Fruit fly (Drosophila melanogaster): ENCODE data around the gene CG13786.

CG13786 gene

dm6 chr2L:7252882-7253281 is at the start of gene CG13786:
TSS of gene CG13786 (minus strand) at chr2L:7252982.
- TF ChIP-seq CG17801 (GFP tag; optimal IDR thresholded peaks at IDR 0.05; ENCODE audit: partially characterized antibody), result no peak

DNA sequence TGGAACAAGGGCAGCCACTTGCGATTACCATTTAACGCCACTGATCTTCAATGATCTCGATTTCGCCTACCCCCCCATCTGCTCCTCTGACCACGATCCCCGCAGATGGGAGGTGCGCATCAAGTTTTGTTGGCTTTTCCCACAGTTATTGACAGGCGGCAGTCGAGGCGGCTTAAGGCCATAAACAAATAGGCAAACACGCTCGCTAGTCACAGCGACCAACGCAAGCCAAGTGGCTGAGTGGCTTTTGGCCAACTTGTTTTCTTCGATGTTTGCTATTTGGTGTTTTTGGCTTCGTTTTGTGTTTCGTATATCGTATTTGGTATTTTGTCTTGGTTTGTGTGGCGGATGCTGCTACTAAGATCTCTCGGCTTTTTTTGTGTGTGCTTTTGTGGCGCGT is 48.7 kb upstream of the CG13786 start:
- TF ChIP-seq CG17801 (GFP tag; optimal IDR thresholded peaks at IDR 0.05; ENCODE audit: partially characterized antibody), result no peak

dm6 chr2L:7300004-7300403 is 47.2 kb upstream of the CG13786 start:
- no peak for TF ChIP-seq CG17801 (GFP tag; optimal IDR thresholded peaks at IDR 0.05; ENCODE audit: partially characterized antibody)

DNA sequence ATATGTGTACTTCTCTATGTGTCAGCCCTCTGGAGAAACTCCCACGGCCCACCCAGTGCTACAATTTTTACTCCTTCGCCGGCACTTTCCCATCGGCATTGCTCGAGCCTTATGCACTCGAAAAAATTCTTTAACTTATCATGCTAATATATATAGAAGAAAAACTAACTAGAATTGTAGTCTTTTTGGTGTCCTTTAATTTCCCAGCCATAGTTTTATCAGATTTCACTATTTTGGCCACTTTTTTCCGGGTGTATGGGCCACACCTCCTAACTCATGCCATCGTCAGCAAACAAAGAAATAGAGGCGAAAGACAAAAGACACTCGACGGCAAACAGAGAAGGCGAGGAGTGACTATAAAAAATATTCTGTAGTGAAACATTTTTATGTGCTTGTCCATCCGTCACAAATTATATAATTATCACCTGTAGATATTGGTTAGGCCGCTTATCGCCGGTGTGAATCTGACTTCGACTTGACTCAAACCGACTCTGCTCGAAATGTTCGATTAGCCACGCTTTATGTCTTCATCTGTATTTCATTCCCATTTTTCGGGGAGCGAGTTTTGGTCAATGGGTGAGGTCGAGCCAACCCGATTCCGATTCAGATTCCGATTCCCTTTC is 46.1 kb upstream of the CG13786 start:
- TF ChIP-seq CG17801 (GFP tag; optimal IDR thresholded peaks at IDR 0.05; ENCODE audit: partially characterized antibody), result no peak

dm6 chr2L:7295924-7296323 is 43.1 kb upstream of the CG13786 start:
- no peak for TF ChIP-seq CG17801 (GFP tag; optimal IDR thresholded peaks at IDR 0.05; ENCODE audit: partially characterized antibody)

- no peak for TF ChIP-seq CG17801 (GFP tag; optimal IDR thresholded peaks at IDR 0.05; ENCODE audit: partially characterized antibody)
Observed at dm6 chr2L:7294964-7295363, 42.2 kb upstream of the CG13786 start.

- no peak for TF ChIP-seq CG17801 (GFP tag; optimal IDR thresholded peaks at IDR 0.05; ENCODE audit: partially characterized antibody)
Observed at dm6 chr2L:7293475-7294332, 40.9 kb upstream of the CG13786 start.

DNA sequence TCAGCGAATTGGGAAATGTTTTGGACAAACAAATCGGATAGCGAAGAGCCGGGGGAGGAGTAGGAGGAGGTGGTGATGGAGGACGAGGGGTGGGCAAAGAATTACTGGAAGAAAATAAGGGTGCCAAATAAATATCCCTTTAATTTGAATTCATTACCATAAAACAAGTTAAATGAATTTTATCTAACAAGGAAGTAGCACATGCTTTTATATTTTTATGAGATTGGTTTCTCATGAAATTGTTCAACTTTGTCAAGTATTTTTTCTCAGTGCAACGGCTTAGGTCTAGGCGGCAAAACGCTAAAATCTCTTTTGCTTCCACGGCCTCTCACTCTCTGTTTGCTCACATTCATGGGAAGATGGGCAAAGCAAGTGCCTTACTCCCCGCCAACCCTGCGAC is 39.2 kb upstream of the CG13786 start:
- TF ChIP-seq CG17801 (GFP tag; optimal IDR thresholded peaks at IDR 0.05; ENCODE audit: partially characterized antibody), result no peak

DNA sequence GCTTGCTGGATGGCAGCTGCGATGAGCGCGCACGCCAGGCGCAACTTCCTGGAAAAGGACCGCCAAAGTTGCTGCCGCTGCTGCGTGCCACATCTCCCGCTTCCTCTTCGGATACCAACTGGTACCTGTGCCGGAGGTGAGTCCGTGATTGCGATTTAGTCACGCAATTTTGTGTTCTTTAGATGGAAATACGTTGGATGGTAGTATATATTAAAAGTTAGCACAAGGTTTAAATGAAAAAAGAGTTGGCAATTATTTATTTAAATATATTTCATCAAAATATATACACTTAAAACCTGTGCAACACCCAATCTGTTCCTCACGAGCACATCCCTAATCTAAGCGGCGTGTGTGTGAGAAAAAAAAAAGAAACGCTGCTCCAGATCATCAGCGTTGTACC is 37.8 kb upstream of the CG13786 start:
- TF ChIP-seq CG17801 (GFP tag; optimal IDR thresholded peaks at IDR 0.05; ENCODE audit: partially characterized antibody), result no peak

DNA sequence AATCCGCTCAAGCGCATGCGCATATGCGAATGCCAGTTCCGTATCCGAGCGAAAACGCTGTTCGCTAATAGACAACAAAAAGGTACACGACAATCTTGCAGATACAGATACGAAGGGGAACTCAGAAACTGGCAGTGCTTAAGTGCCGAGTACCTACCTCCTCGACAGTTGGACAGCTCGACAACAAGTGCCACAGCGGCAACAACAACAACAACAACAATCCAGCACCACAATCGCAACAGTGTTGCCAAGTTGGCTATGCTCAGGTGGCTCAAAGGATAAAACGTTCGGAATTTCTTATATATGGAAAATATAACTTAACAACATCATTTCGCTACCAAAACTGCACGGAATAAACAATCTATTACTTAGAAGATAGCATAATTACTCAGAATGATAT is 37.1 kb upstream of the CG13786 start:
- TF ChIP-seq CG17801 (GFP tag; optimal IDR thresholded peaks at IDR 0.05; ENCODE audit: partially characterized antibody), result no peak

- TF ChIP-seq CG17801 (GFP tag; optimal IDR thresholded peaks at IDR 0.05; ENCODE audit: partially characterized antibody), result no peak
Observed at dm6 chr2L:7285862-7286261, 33.1 kb upstream of the CG13786 start.

dm6 chr2L:7284791-7285190 is 32.0 kb upstream of the CG13786 start:
- no peak for TF ChIP-seq CG17801 (GFP tag; optimal IDR thresholded peaks at IDR 0.05; ENCODE audit: partially characterized antibody)

dm6 chr2L:7284121-7284520 is 31.3 kb upstream of the CG13786 start:
- no peak for TF ChIP-seq CG17801 (GFP tag; optimal IDR thresholded peaks at IDR 0.05; ENCODE audit: partially characterized antibody)

DNA sequence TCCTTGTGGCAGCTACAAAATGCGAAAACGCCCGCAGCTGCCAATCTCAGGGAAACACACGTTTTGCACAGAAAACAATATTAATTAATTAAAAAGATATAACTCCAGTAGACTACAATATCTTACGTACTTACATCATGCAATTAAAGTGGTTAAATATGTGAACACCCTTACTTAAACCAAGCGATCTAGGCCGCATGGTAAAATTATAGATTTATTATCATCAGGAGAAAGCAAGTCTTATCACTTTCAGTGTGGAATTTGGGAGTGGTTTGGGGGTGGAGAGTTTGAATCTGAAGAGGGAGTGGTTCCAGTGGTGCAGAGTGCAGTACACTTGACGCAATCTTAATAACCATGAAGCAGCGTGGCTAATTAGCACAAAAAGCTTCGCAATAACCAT is 29.3 kb upstream of the CG13786 start:
- no peak for TF ChIP-seq CG17801 (GFP tag; optimal IDR thresholded peaks at IDR 0.05; ENCODE audit: partially characterized antibody)

- TF ChIP-seq CG17801 (GFP tag; optimal IDR thresholded peaks at IDR 0.05; ENCODE audit: partially characterized antibody), result no peak
Observed at dm6 chr2L:7281430-7281829, 28.6 kb upstream of the CG13786 start.

DNA sequence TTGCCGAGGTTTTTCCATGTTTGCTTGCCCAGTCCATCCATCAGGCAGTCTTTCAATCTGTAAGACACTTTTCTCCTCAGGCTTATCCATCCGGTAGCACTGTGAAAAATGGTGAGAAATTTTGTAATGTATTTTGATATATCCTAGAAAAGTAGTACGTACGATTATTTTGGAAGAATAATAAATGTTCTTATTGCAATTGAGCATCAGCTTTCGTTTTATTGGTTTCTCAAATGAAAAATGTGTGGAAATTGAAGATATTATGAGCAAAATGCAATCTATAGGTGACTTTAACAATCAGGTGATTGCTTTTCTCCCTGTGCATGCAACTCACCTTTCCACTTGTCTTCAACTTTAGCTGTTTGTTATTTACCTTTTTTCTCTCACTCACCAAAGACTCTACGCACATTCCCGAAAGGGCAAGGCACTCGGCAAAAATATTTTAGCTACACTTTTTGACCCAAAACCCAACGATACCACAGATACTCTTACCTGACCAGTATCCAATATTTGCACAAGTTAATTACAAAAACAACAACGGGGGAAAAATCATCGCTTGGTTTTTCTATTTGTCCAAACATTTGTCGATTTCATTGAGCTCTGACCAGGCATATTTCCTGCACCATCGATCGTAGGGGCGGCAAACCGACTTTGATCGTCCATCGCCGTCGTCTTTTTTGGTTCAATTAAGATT is 24.9 kb upstream of the CG13786 start:
- no peak for TF ChIP-seq CG17801 (GFP tag; optimal IDR thresholded peaks at IDR 0.05; ENCODE audit: partially characterized antibody)
